Fruit fly (Drosophila melanogaster) whole organism, wandering third instar larva: Measurements from ENCODE around the gene CG13127.

Experiments
- CG32264 ChIP-seq: fragments of 200-800 bp; sonication (Bioruptor generic); optimal IDR thresholded peaks from 2 replicates; lab custom pipeline; 2016; ENCODE audit warnings: missing biosample characterization, missing genetic modification characterization
- CG9705 ChIP-seq: fragments of 200-800 bp; sonication (Bioruptor generic); optimal IDR thresholded peaks from 2 replicates; lab custom pipeline; 2018; ENCODE audit warnings: missing biosample characterization, mild to moderate bottlenecking, missing genetic modification characterization
- CrebA ChIP-seq: fragments of 200-800 bp; sonication (Bioruptor generic); optimal IDR thresholded peaks from 2 replicates; lab custom pipeline; 2016; ENCODE audit warnings: missing biosample characterization, mild to moderate bottlenecking, missing genetic modification characterization, borderline replicate concordance
- Dfd ChIP-seq: fragments of >200 bp; optimal IDR thresholded peaks from 2 replicates; lab custom pipeline; 2017; ENCODE audit warnings: missing biosample characterization, missing genetic modification characterization
- Dif ChIP-seq: fragments of 200-275, 200-300 bp; sonication (Bioruptor generic); optimal IDR thresholded peaks from 2 replicates; lab custom pipeline; 2018; ENCODE audit warnings: missing biosample characterization, missing genetic modification characterization; ENCODE audit not compliant: partially characterized antibody
- GATAd ChIP-seq: sonication (Bioruptor generic); optimal IDR thresholded peaks from 2 replicates; lab custom pipeline; 2016; ENCODE audit warnings: missing biosample characterization, missing genetic modification characterization
- HLH106 ChIP-seq: fragments of 200-800 bp; optimal IDR thresholded peaks from 3 replicates; lab custom pipeline; 2019; ENCODE audit warnings: missing biosample characterization, mild to moderate bottlenecking, missing genetic modification characterization, moderate library complexity
- Hnf4 ChIP-seq: fragments of 200-800 bp; sonication (Bioruptor generic); optimal IDR thresholded peaks from 2 replicates; lab custom pipeline; 2016; ENCODE audit warnings: missing biosample characterization, mild to moderate bottlenecking, missing genetic modification characterization
- Hr78 ChIP-seq: fragments of >200 bp; optimal IDR thresholded peaks from 2 replicates; lab custom pipeline; 2017; ENCODE audit warnings: missing biosample characterization, missing genetic modification characterization
- Jra ChIP-seq: sonication (Bioruptor generic); optimal IDR thresholded peaks from 2 replicates; lab custom pipeline; 2016; ENCODE audit warnings: missing biosample characterization, missing genetic modification characterization
- Mio ChIP-seq: sonication (Bioruptor generic); optimal IDR thresholded peaks from 2 replicates; lab custom pipeline; 2016; ENCODE audit warnings: missing biosample characterization, missing genetic modification characterization
- Myc ChIP-seq: fragments of >200 bp; optimal IDR thresholded peaks from 2 replicates; lab custom pipeline; 2017
- N ChIP-seq: fragments of >200 bp; optimal IDR thresholded peaks from 2 replicates; lab custom pipeline; 2018; ENCODE audit warnings: missing biosample characterization, missing external identifiers, missing genetic modification characterization
- OdsH ChIP-seq: fragments of 200-800 bp; sonication (Bioruptor generic); optimal IDR thresholded peaks from 2 replicates; lab custom pipeline; 2016; ENCODE audit warnings: missing biosample characterization, mild to moderate bottlenecking, missing genetic modification characterization
- Rel ChIP-seq, 2 experiments: fragments of 200-800 bp; sonication (Bioruptor generic) in 1 of 2; optimal IDR thresholded peaks; 2 replicates in 1 of 2; 3 replicates in 1 of 2; lab custom pipeline; 2016 to 2019; ENCODE audit warnings: mild to moderate bottlenecking in 2 of 2, missing biosample characterization in 2 of 2, missing genetic modification characterization in 2 of 2, moderate library complexity in 1 of 2
- Sp1 ChIP-seq: fragments of 200-800 bp; sonication (Bioruptor generic); optimal IDR thresholded peaks from 3 replicates; lab custom pipeline; 2019; ENCODE audit warnings: missing biosample characterization, mild to moderate bottlenecking, missing genetic modification characterization, moderate library complexity
- Vsx2 ChIP-seq: fragments of 200-300, 225-300 bp; sonication (Bioruptor generic); optimal IDR thresholded peaks from 2 replicates; lab custom pipeline; 2018; ENCODE audit warnings: missing biosample characterization, missing genetic modification characterization; ENCODE audit not compliant: partially characterized antibody
- br ChIP-seq: fragments of 200-800 bp; sonication (Bioruptor generic); optimal IDR thresholded peaks from 2 replicates; lab custom pipeline; 2016; ENCODE audit warnings: missing biosample characterization, missing genetic modification characterization
- brk ChIP-seq: fragments of 200-800 bp; sonication (Bioruptor generic); optimal IDR thresholded peaks from 2 replicates; lab custom pipeline; 2016; ENCODE audit warnings: missing biosample characterization, mild to moderate bottlenecking, missing genetic modification characterization
- dl ChIP-seq, 2 experiments: fragments of 175-275, 200-275 bp in 1 of 2; fragments of 200-275 bp in 1 of 2; sonication (Bioruptor generic); optimal IDR thresholded peaks; lab custom pipeline; 2018; ENCODE audit warnings: mild to moderate bottlenecking in 2 of 2, missing biosample characterization in 2 of 2, missing genetic modification characterization in 2 of 2, moderate library complexity in 2 of 2; ENCODE audit not compliant: partially characterized antibody in 2 of 2, insufficient read depth in 1 of 2
- dsf ChIP-seq: sonication (Bioruptor generic); optimal IDR thresholded peaks from 2 replicates; lab custom pipeline; 2016; ENCODE audit warnings: missing biosample characterization, missing genetic modification characterization, borderline replicate concordance
- ey ChIP-seq: fragments of 200-800 bp; sonication (Bioruptor generic); optimal IDR thresholded peaks from 2 replicates; lab custom pipeline; 2016; ENCODE audit warnings: missing biosample characterization, missing genetic modification characterization
- fru ChIP-seq: fragments of 200-800 bp; sonication (Bioruptor generic); optimal IDR thresholded peaks from 3 replicates; lab custom pipeline; 2016; ENCODE audit warnings: missing biosample characterization, mild to moderate bottlenecking, missing genetic modification characterization
- h ChIP-seq: fragments of 200-800 bp; sonication (Bioruptor generic); optimal IDR thresholded peaks from 3 replicates; lab custom pipeline; 2016; ENCODE audit warnings: missing biosample characterization, mild to moderate bottlenecking, missing genetic modification characterization
- jim ChIP-seq: fragments of 175-275, 200-325 bp; sonication (Bioruptor generic); optimal IDR thresholded peaks from 2 replicates; lab custom pipeline; 2016; ENCODE audit warnings: missing biosample characterization, mild to moderate bottlenecking, missing genetic modification characterization
- lola ChIP-seq: fragments of >200 bp; optimal IDR thresholded peaks from 2 replicates; lab custom pipeline; 2017; ENCODE audit warnings: missing biosample characterization, missing genetic modification characterization
- psq ChIP-seq: fragments of 200-800 bp; sonication (Bioruptor generic); optimal IDR thresholded peaks from 3 replicates; lab custom pipeline; 2017; ENCODE audit warnings: missing biosample characterization, mild to moderate bottlenecking, missing genetic modification characterization, moderate library complexity
- rgr ChIP-seq: fragments of 200-800 bp; sonication (Bioruptor generic); optimal IDR thresholded peaks from 3 replicates; lab custom pipeline; 2016; ENCODE audit warnings: missing biosample characterization, mild to moderate bottlenecking, missing genetic modification characterization
- sage ChIP-seq: fragments of 200-800 bp; sonication (Bioruptor generic); optimal IDR thresholded peaks from 2 replicates; lab custom pipeline; 2016; ENCODE audit warnings: missing biosample characterization, mild to moderate bottlenecking, missing genetic modification characterization
- sv ChIP-seq: fragments of 200-800 bp; sonication (Bioruptor generic); optimal IDR thresholded peaks from 3 replicates; lab custom pipeline; 2016; ENCODE audit warnings: missing biosample characterization, missing genetic modification characterization
- tai ChIP-seq: sonication (Bioruptor generic); optimal IDR thresholded peaks from 2 replicates; lab custom pipeline; 2016; ENCODE audit warnings: missing biosample characterization, missing genetic modification characterization
- usp ChIP-seq: fragments of >200 bp; optimal IDR thresholded peaks from 2 replicates; lab custom pipeline; 2017; ENCODE audit warnings: missing biosample characterization, missing genetic modification characterization

The CG13127 gene

dm6 chr2L:10060516-10060915 lies 34.0 kb downstream of the CG13127 start, which contains the start of gene Spn31A:
Gene Spn31A, plus strand, starts transcription at chr2L:10060816.
- TF ChIP-seq dsf (GFP tag; lab: Kevin White, UChicago) (no peak), dl (GFP tag; optimal IDR thresholded peaks at IDR 0.05; lab: Kevin White, UChicago; ENCODE audit: insufficient read depth in 1 of 2, partially characterized antibody in 2 of 2) (no peak), sv (no peak), ey (GFP tag; lab: Kevin White, UChicago) (no peak), HLH106 (tag; lab: Kevin White, UChicago) (no peak), Myc (lab: Kevin White, UChicago) (no peak), Sp1 (no peak), Dfd (no peak), Dif (GFP tag; lab: Kevin White, UChicago) (no peak), rgr (no peak), psq (GFP tag; lab: Kevin White, UChicago) (no peak), OdsH (GFP tag; lab: Kevin White, UChicago) (no peak), sage (no peak), Rel (GFP tag; optimal IDR thresholded peaks at IDR 0.05; lab: Kevin White, UChicago) (no peak), Rel (tag; optimal IDR thresholded peaks at IDR 0.05; lab: Kevin White, UChicago) (no peak), tai (no peak), Mio (no peak), CrebA (GFP tag; lab: Kevin White, UChicago) (no peak), h (GFP tag; lab: Kevin White, UChicago) (no peak)

dm6 chr2L:10061276-10061675 lies 34.8 kb downstream of the CG13127 start:
- no peak for TF ChIP-seq brk
- no peak for TF ChIP-seq Vsx2 (GFP tag; lab: Kevin White, UChicago)
- TF ChIP-seq CG32264 (GFP tag; lab: Kevin White, UChicago) = no peak
- no peak for TF ChIP-seq Hr78 (GFP tag; lab: Kevin White, UChicago)
- TF ChIP-seq Mio = no peak
- no peak for TF ChIP-seq GATAd (GFP tag; lab: Kevin White, UChicago)
- TF ChIP-seq sv = no peak
- TF ChIP-seq dsf (GFP tag; lab: Kevin White, UChicago) = no peak
- no peak for TF ChIP-seq CG9705
- no peak for TF ChIP-seq lola (GFP tag; lab: Kevin White, UChicago)
- TF ChIP-seq, all 38 proteins: peak for 0

DNA sequence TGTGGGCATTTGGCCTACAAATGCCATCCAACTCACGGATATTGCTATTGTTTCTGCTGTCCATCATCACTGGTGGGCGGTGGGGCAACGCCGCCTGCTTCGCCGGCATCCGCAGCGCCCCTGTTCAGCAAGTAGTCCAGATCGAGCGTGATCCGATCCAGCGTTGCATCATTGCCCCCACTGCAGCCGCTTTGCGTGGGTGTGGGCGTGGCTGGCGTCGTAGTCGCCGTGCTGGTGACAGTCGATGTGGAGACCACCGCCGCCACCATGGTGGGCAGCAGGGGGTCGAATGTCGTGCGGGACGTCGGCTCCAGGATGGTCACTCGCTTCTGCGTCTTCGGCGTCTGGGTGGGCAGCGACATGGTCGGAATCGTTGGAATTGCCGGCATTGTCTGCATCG lies 38.3 kb downstream of the CG13127 start:
- TF ChIP-seq Vsx2 (GFP tag; lab: Kevin White, UChicago) (no peak), sv (no peak), Hnf4 (GFP tag; lab: Kevin White, UChicago) (no peak), usp (GFP tag; lab: Kevin White, UChicago) (no peak), br (no peak), tai (no peak), jim (GFP tag; lab: Kevin White, UChicago) (no peak), dsf (GFP tag; lab: Kevin White, UChicago) (no peak), Sp1 (no peak), h (GFP tag; lab: Kevin White, UChicago) (no peak), brk (no peak), rgr (no peak), N (GFP tag; lab: Kevin White, UChicago) (no peak), OdsH (GFP tag; lab: Kevin White, UChicago) (no peak), sage (no peak), Myc (lab: Kevin White, UChicago) (no peak), fru (GFP tag; lab: Kevin White, UChicago) (no peak), Jra (GFP tag; lab: Kevin White, UChicago) (no peak)
